Worm (Caenorhabditis elegans) whole organism, L1 larva: ENCODE measurements around the gene gro-1.
A peak's percentile ranks its signal among the peaks of the same experiment; 100 is the strongest.

Source experiments
- C04F5.9 ChIP-seq: sonication (generic microtip); optimal IDR thresholded peaks from 2 replicates; lab custom pipeline; 2016; ENCODE audit warnings: missing genetic modification characterization, missing compliant biosample characterization
- Y116A8C.19 ChIP-seq: sonication (generic microtip); optimal IDR thresholded peaks from 2 replicates; lab custom pipeline; 2016; ENCODE audit warnings: missing compliant biosample characterization, missing genetic modification characterization, borderline replicate concordance
- aha-1 ChIP-seq: fragments of 150-350 bp; optimal IDR thresholded peaks from 2 replicates; lab custom pipeline; 2014; ENCODE audit warnings: missing biosample characterization, missing genetic modification characterization
- alr-1 ChIP-seq: fragments of 200-800 bp; sonication (Bioruptor generic); optimal IDR thresholded peaks from 2 replicates; lab custom pipeline; 2018; ENCODE audit warnings: borderline replicate concordance, mild to moderate bottlenecking, missing genetic modification characterization, missing compliant biosample characterization
- ama-1 ChIP-seq: fragments of 150-350 bp; optimal IDR thresholded peaks from 2 replicates; lab custom pipeline; 2014
- blmp-1 ChIP-seq: fragments of 150-350 bp; optimal IDR thresholded peaks from 2 replicates; lab custom pipeline; 2014; ENCODE audit warnings: missing biosample characterization, missing genetic modification characterization
- dpl-1 ChIP-seq, 3 experiments: fragments of 150-350 bp in 2 of 3; sonication (generic microtip) in 1 of 3; optimal IDR thresholded peaks; 2 replicates each; lab custom pipeline; 2014 to 2017; ENCODE audit warnings: missing biosample characterization in 3 of 3, missing genetic modification characterization in 3 of 3, missing genetic modification reagents in 3 of 3
- dsc-1 ChIP-seq: sonication (generic microtip); optimal IDR thresholded peaks from 2 replicates; lab custom pipeline; 2016; ENCODE audit warnings: mild to moderate bottlenecking, missing genetic modification characterization, missing compliant biosample characterization
- efl-1 ChIP-seq, 4 experiments: fragments of 150-350 bp; optimal IDR thresholded peaks in 3 of 4; peaks in 1 of 4; 1 replicate in 1 of 4; 2 replicates in 3 of 4; lab custom pipeline; 2014; ENCODE audit warnings: missing biosample characterization in 2 of 4, missing genetic modification characterization in 2 of 4, missing genetic modification reagents in 2 of 4
- egl-13 ChIP-seq: sonication (generic microtip); optimal IDR thresholded peaks from 2 replicates; lab custom pipeline; 2016; ENCODE audit warnings: missing genotype, missing genetic modification reagents, missing genetic modification characterization, missing compliant biosample characterization
- egl-27 ChIP-seq, 2 experiments: fragments of 150-350 bp in 1 of 2; sonication (generic microtip); optimal IDR thresholded peaks; 3 replicates each; lab custom pipeline; 2017 to 2018; ENCODE audit warnings: missing biosample characterization in 2 of 2, missing genetic modification characterization in 2 of 2, missing genetic modification reagents in 2 of 2
- elt-3 ChIP-seq, 6 experiments: fragments of 150-350 bp in 1 of 6; sonication (generic microtip); optimal IDR thresholded peaks; 2 replicates each; lab custom pipeline; 2017 to 2018; ENCODE audit warnings: missing biosample characterization in 6 of 6, missing genetic modification characterization in 6 of 6, inconsistent platforms in 1 of 6
- fkh-10 ChIP-seq: sonication (generic microtip); optimal IDR thresholded peaks from 2 replicates; lab custom pipeline; 2017; ENCODE audit warnings: missing biosample characterization, missing genetic modification reagents, missing genetic modification characterization
- fkh-4 ChIP-seq: sonication (generic microtip); optimal IDR thresholded peaks from 2 replicates; lab custom pipeline; 2016; ENCODE audit warnings: missing compliant biosample characterization, missing genetic modification characterization, borderline replicate concordance
- fkh-8 ChIP-seq: sonication (generic microtip); optimal IDR thresholded peaks from 2 replicates; lab custom pipeline; 2016; ENCODE audit warnings: mild to moderate bottlenecking, missing genetic modification characterization, missing compliant biosample characterization
- isw-1 ChIP-seq: fragments of 200-800 bp; sonication (Bioruptor generic); IDR thresholded peaks from 2 replicates; pipeline ENCODE4 v1.3.6; 2022; ENCODE audit warnings: missing genetic modification characterization, missing compliant biosample characterization
- lin-13 ChIP-seq: fragments of 150-350 bp; optimal IDR thresholded peaks from 2 replicates; lab custom pipeline; 2014; ENCODE audit warnings: missing biosample characterization, missing genetic modification reagents, missing genetic modification characterization
- lin-14 ChIP-seq: fragments of 200-800 bp; sonication (Bioruptor generic); optimal IDR thresholded peaks from 2 replicates; lab custom pipeline; 2018; ENCODE audit warnings: mild to moderate bottlenecking, missing genetic modification characterization, moderate library complexity, missing compliant biosample characterization
- lin-35 ChIP-seq, 2 experiments: fragments of 150-350 bp; optimal IDR thresholded peaks; 2 replicates each; lab custom pipeline; 2014; ENCODE audit warnings: missing biosample characterization in 2 of 2, missing genetic modification characterization in 2 of 2, missing genetic modification reagents in 2 of 2
- lir-3 ChIP-seq: sonication (generic microtip); optimal IDR thresholded peaks from 2 replicates; lab custom pipeline; 2016; ENCODE audit warnings: mild to moderate bottlenecking, missing genetic modification characterization, moderate library complexity, missing compliant biosample characterization; ENCODE audit not compliant: poor library complexity
- mab-9 ChIP-seq: fragments of 200-800 bp; sonication (Bioruptor generic); IDR thresholded peaks from 2 replicates; pipeline ENCODE4 v1.3.6; 2022; ENCODE audit warnings: missing genetic modification reagents, missing genetic modification characterization, missing compliant biosample characterization
- mdl-1 ChIP-seq, 2 experiments: fragments of 150-350 bp; optimal IDR thresholded peaks; 2 replicates each; lab custom pipeline; 2014 to 2017; ENCODE audit warnings: missing biosample characterization in 2 of 2, missing genetic modification characterization in 2 of 2, inconsistent platforms in 1 of 2
- mef-2 ChIP-seq: fragments of 150-350 bp; optimal IDR thresholded peaks from 2 replicates; lab custom pipeline; 2014; ENCODE audit warnings: missing biosample characterization, missing genetic modification characterization
- mep-1 ChIP-seq: fragments of 150-350 bp; optimal IDR thresholded peaks from 2 replicates; lab custom pipeline; 2014; ENCODE audit warnings: missing biosample characterization, missing genetic modification characterization
- nhr-11 ChIP-seq: fragments of 150-350 bp; optimal IDR thresholded peaks from 2 replicates; lab custom pipeline; 2014; ENCODE audit warnings: missing biosample characterization, missing genetic modification characterization
- nhr-12 ChIP-seq: sonication (generic microtip); optimal IDR thresholded peaks from 2 replicates; lab custom pipeline; 2017; ENCODE audit warnings: missing biosample characterization, missing genetic modification characterization
- nhr-19 ChIP-seq: fragments of 200-800 bp; sonication (Bioruptor generic); conservative IDR thresholded peaks from 2 replicates; pipeline ENCODE4 v1.3.6; 2022; ENCODE audit warnings: missing genetic modification characterization, missing compliant biosample characterization
- nhr-20 ChIP-seq: sonication (generic microtip); optimal IDR thresholded peaks from 2 replicates; lab custom pipeline; 2016; ENCODE audit warnings: mild to moderate bottlenecking, missing genetic modification characterization, missing compliant biosample characterization
- nhr-47 ChIP-seq: sonication (generic microtip); optimal IDR thresholded peaks from 2 replicates; lab custom pipeline; 2016; ENCODE audit warnings: mild to moderate bottlenecking, missing genetic modification characterization, moderate library complexity, missing compliant biosample characterization
- nhr-71 ChIP-seq: sonication (generic microtip); optimal IDR thresholded peaks from 2 replicates; lab custom pipeline; 2016; ENCODE audit warnings: mild to moderate bottlenecking, missing genetic modification characterization, moderate library complexity, missing compliant biosample characterization
- nhr-76 ChIP-seq: sonication (generic microtip); optimal IDR thresholded peaks from 2 replicates; lab custom pipeline; 2017; ENCODE audit warnings: missing biosample characterization, missing genetic modification characterization
- nhr-77 ChIP-seq: fragments of 150-350 bp; optimal IDR thresholded peaks from 2 replicates; lab custom pipeline; 2014; ENCODE audit warnings: missing biosample characterization, missing genetic modification characterization
- nhr-84 ChIP-seq: sonication (generic microtip); optimal IDR thresholded peaks from 2 replicates; lab custom pipeline; 2017; ENCODE audit warnings: missing biosample characterization, missing genetic modification characterization
- rnt-1 ChIP-seq: sonication (generic microtip); optimal IDR thresholded peaks from 2 replicates; lab custom pipeline; 2016; ENCODE audit warnings: mild to moderate bottlenecking, missing genetic modification characterization, moderate library complexity, missing compliant biosample characterization
- skn-1 ChIP-seq: fragments of 150-350 bp; optimal IDR thresholded peaks from 2 replicates; lab custom pipeline; 2014; ENCODE audit warnings: missing biosample characterization, missing genetic modification characterization
- snu-23 ChIP-seq: sonication (generic microtip); optimal IDR thresholded peaks from 2 replicates; lab custom pipeline; 2016; ENCODE audit warnings: missing genetic modification characterization, missing compliant biosample characterization
- sptf-1 ChIP-seq: fragments of 150-350 bp; optimal IDR thresholded peaks from 2 replicates; lab custom pipeline; 2014; ENCODE audit warnings: missing biosample characterization, missing genetic modification characterization
- sup-37 ChIP-seq: fragments of 200-800 bp; sonication (Bioruptor generic); optimal IDR thresholded peaks from 2 replicates; lab custom pipeline; 2018; ENCODE audit warnings: mild to moderate bottlenecking, missing genetic modification characterization, missing compliant biosample characterization
- swsn-7 ChIP-seq: sonication (generic microtip); optimal IDR thresholded peaks from 2 replicates; lab custom pipeline; 2016; ENCODE audit warnings: missing genetic modification characterization, missing compliant biosample characterization
- tbx-2 ChIP-seq: sonication (generic microtip); optimal IDR thresholded peaks from 2 replicates; lab custom pipeline; 2016; ENCODE audit warnings: missing genetic modification characterization, missing compliant biosample characterization
- unc-130 ChIP-seq: fragments of 150-350 bp; optimal IDR thresholded peaks from 2 replicates; lab custom pipeline; 2017; ENCODE audit warnings: missing biosample characterization, missing genetic modification characterization, inconsistent platforms
- unc-30 ChIP-seq: sonication (generic microtip); optimal IDR thresholded peaks from 2 replicates; lab custom pipeline; 2017; ENCODE audit warnings: missing biosample characterization, missing genetic modification characterization
- unc-86 ChIP-seq: sonication (generic microtip); optimal IDR thresholded peaks from 2 replicates; lab custom pipeline; 2016; ENCODE audit warnings: missing genetic modification characterization, missing compliant biosample characterization
- xbp-1 ChIP-seq: sonication (generic microtip); optimal IDR thresholded peaks from 2 replicates; lab custom pipeline; 2016; ENCODE audit warnings: missing genetic modification characterization, missing compliant biosample characterization
- zag-1 ChIP-seq: fragments of 150-350 bp; optimal IDR thresholded peaks from 2 replicates; lab custom pipeline; 2014; ENCODE audit warnings: missing biosample characterization, missing genetic modification characterization
- zip-4 ChIP-seq: fragments of 200-800 bp; sonication (Bioruptor generic); optimal IDR thresholded peaks from 2 replicates; lab custom pipeline; 2018; ENCODE audit warnings: mild to moderate bottlenecking, missing genetic modification characterization, moderate library complexity, missing compliant biosample characterization
- ztf-11 ChIP-seq, 2 experiments: sonication (generic microtip); optimal IDR thresholded peaks; 2 replicates each; lab custom pipeline; 2016 to 2017; ENCODE audit warnings: missing genetic modification characterization in 2 of 2, missing biosample characterization in 1 of 2, missing compliant biosample characterization in 1 of 2
- ztf-4 ChIP-seq: fragments of 150-350 bp; optimal IDR thresholded peaks from 2 replicates; lab custom pipeline; 2014; ENCODE audit warnings: missing biosample characterization, missing genetic modification characterization

Gene gro-1

ce11 chrIII:5305725-5306124 is 40.8 kb downstream of the gro-1 start (continued):
- TF ChIP-seq unc-86 (tag; lab: Kevin White, UChicago) (peak; percentile 39), nhr-11 (no peak), skn-1 (tag; lab: Kevin White, UChicago) (peak; percentile 31), C04F5.9 (tag; lab: Kevin White, UChicago) (no peak), sptf-1 (tag; lab: Kevin White, UChicago) (no peak), nhr-19 (GFP tag; lab: Robert Waterston, UW) (peak; percentile 65), unc-30 (tag; lab: Kevin White, UChicago) (no peak), nhr-47 (peak; percentile 69), dpl-1 (GFP tag; optimal IDR thresholded peaks at IDR 0.05; lab: Kevin White, UChicago) (peak in 2 of 3 experiments; percentile 59 to 69), swsn-7 (tag; lab: Kevin White, UChicago) (peak; percentile 66), rnt-1 (tag; lab: Kevin White, UChicago) (peak; percentile 72), mep-1 (tag; lab: Kevin White, UChicago) (peak; percentile 58), ama-1 (lab: Kevin White, UChicago) (peak; percentile 15), tbx-2 (tag; lab: Kevin White, UChicago) (peak; percentile 56), efl-1 (optimal IDR thresholded peaks at IDR 0.05; lab: Kevin White, UChicago) (peak; percentile 31 to 67), efl-1 (GFP tag; optimal IDR thresholded peaks at IDR 0.05 in 1 of 2; lab: Kevin White, UChicago) (peak; percentile 61 to 96), ztf-11 (tag; optimal IDR thresholded peaks at IDR 0.05; lab: Kevin White, UChicago) (peak in 1 of 2 experiments; percentile 3), nhr-71 (tag; lab: Kevin White, UChicago) (no peak), sup-37 (GFP tag; lab: Kevin White, UChicago) (no peak), nhr-20 (tag; lab: Kevin White, UChicago) (no peak), nhr-84 (tag; lab: Kevin White, UChicago) (no peak), snu-23 (peak; percentile 75), mab-9 (0 out of 2 replicates have a peak, but pooled peaks have one; percentile 44), Y116A8C.19 (no peak), unc-130 (tag; lab: Kevin White, UChicago) (peak; percentile 56), xbp-1 (tag; lab: Kevin White, UChicago) (peak; percentile 56), mef-2 (tag; lab: Kevin White, UChicago) (no peak), fkh-8 (peak; percentile 39), nhr-76 (tag; lab: Kevin White, UChicago) (no peak), dsc-1 (tag; lab: Kevin White, UChicago) (peak; percentile 64), isw-1 (peak; percentile 32), lin-35 (GFP tag; optimal IDR thresholded peaks at IDR 0.05; lab: Kevin White, UChicago) (peak; percentile 67 to 71), nhr-77 (peak; percentile 37)

- TF ChIP-seq blmp-1 (peak; percentile 47), ztf-11 (tag; optimal IDR thresholded peaks at IDR 0.05; lab: Kevin White, UChicago) (peak in 1 of 2 experiments; percentile 80), mef-2 (tag; lab: Kevin White, UChicago) (no peak), unc-86 (tag; lab: Kevin White, UChicago) (peak; percentile 67), zip-4 (GFP tag; lab: Kevin White, UChicago) (no peak), nhr-77 (no peak), egl-27 (tag; optimal IDR thresholded peaks at IDR 0.05; lab: Kevin White, UChicago) (no peak), swsn-7 (tag; lab: Kevin White, UChicago) (peak; percentile 65), sptf-1 (tag; lab: Kevin White, UChicago) (no peak), lin-13 (GFP tag; lab: Kevin White, UChicago) (peak; percentile 29), aha-1 (no peak), egl-13 (tag; lab: Kevin White, UChicago) (peak; percentile 74), zag-1 (tag; lab: Kevin White, UChicago) (no peak), elt-3 (tag; optimal IDR thresholded peaks at IDR 0.05; lab: Kevin White, UChicago) (no peak), alr-1 (no peak), unc-30 (tag; lab: Kevin White, UChicago) (no peak), lin-35 (GFP tag; optimal IDR thresholded peaks at IDR 0.05; lab: Kevin White, UChicago) (peak; percentile 91 to 96), nhr-84 (tag; lab: Kevin White, UChicago) (no peak), ztf-4 (tag; lab: Kevin White, UChicago) (peak; percentile 23), nhr-12 (tag; lab: Kevin White, UChicago) (no peak), nhr-47 (peak; percentile 83), Y116A8C.19 (peak; percentile 30), fkh-10 (GFP tag; lab: Kevin White, UChicago) (no peak), lir-3 (tag; lab: Kevin White, UChicago) (peak; percentile 90), nhr-76 (tag; lab: Kevin White, UChicago) (no peak), lin-14 (GFP tag; lab: Kevin White, UChicago) (peak; percentile 58), C04F5.9 (tag; lab: Kevin White, UChicago) (peak; percentile 66), skn-1 (tag; lab: Kevin White, UChicago) (peak; percentile 53), mdl-1 (tag; optimal IDR thresholded peaks at IDR 0.05; lab: Kevin White, UChicago) (peak in 1 of 2 experiments; percentile 32), mab-9 (no peak), fkh-8 (peak; percentile 74), nhr-71 (tag; lab: Kevin White, UChicago) (peak; percentile 83), ama-1 (lab: Kevin White, UChicago) (no peak), fkh-4 (tag; lab: Kevin White, UChicago) (peak; percentile 82)
Observed at ce11 chrIII:5308278-5308677, 43.4 kb downstream of the gro-1 start, which contains the start of gene mog-3. TSS of gene mog-3 (plus strand) at chrIII:5308596.
